Fruit fly (Drosophila melanogaster): ENCODE results near the gene T48.

Gene T48

dm6 chr3R:26890499-26890898 lies 9.0 kb downstream of the T48 start:
- no peak for TF ChIP-seq CG9705 (GFP tag; optimal IDR thresholded peaks at IDR 0.05)
- no peak for TF ChIP-seq Vsx2 (GFP tag; optimal IDR thresholded peaks at IDR 0.05; ENCODE audit: partially characterized antibody)
- TF ChIP-seq lola (GFP tag; optimal IDR thresholded peaks at IDR 0.05), result no peak
- TF ChIP-seq CG32264 (GFP tag; optimal IDR thresholded peaks at IDR 0.05), result no peak
- no peak for TF ChIP-seq ey (GFP tag; optimal IDR thresholded peaks at IDR 0.05)
- no peak for TF ChIP-seq br (GFP tag; optimal IDR thresholded peaks at IDR 0.05)
- no peak for TF ChIP-seq tai (GFP tag; optimal IDR thresholded peaks at IDR 0.05)
- no peak for TF ChIP-seq Abd-B (GFP tag; optimal IDR thresholded peaks at IDR 0.05)
- no peak for TF ChIP-seq Dif (GFP tag; optimal IDR thresholded peaks at IDR 0.05; ENCODE audit: partially characterized antibody)
- TF ChIP-seq brk (GFP tag; optimal IDR thresholded peaks at IDR 0.05), result no peak
- no peak for TF ChIP-seq psq (GFP tag; optimal IDR thresholded peaks at IDR 0.05)
- TF ChIP-seq sage (GFP tag; optimal IDR thresholded peaks at IDR 0.05), result no peak
- no peak for TF ChIP-seq GATAd (GFP tag; optimal IDR thresholded peaks at IDR 0.05)
- no peak for TF ChIP-seq woc (GFP tag; optimal IDR thresholded peaks at IDR 0.05)
- TF ChIP-seq dsf (GFP tag; optimal IDR thresholded peaks at IDR 0.05; ENCODE audit: borderline replicate concordance), result no peak
- no peak for TF ChIP-seq foxo (GFP tag; optimal IDR thresholded peaks at IDR 0.05)
- no peak for TF ChIP-seq HLH106 (tag; optimal IDR thresholded peaks at IDR 0.05)

dm6 chr3R:26892764-26893163 lies 11.2 kb downstream of the T48 start:
- TF ChIP-seq dsf (GFP tag; optimal IDR thresholded peaks at IDR 0.05; ENCODE audit: borderline replicate concordance), result no peak
- TF ChIP-seq OdsH (GFP tag; optimal IDR thresholded peaks at IDR 0.05), result peak; percentile 36
- peak; percentile 27 for TF ChIP-seq woc (GFP tag; optimal IDR thresholded peaks at IDR 0.05)
- TF ChIP-seq CG32264 (GFP tag; optimal IDR thresholded peaks at IDR 0.05), result no peak
- peak; percentile 52 for TF ChIP-seq br (GFP tag; optimal IDR thresholded peaks at IDR 0.05)
- TF ChIP-seq rgr (GFP tag; optimal IDR thresholded peaks at IDR 0.05), result peak; percentile 26
- TF ChIP-seq psq (GFP tag; optimal IDR thresholded peaks at IDR 0.05), result peak; percentile 27
- TF ChIP-seq ey (GFP tag; optimal IDR thresholded peaks at IDR 0.05), result peak; percentile 59
- no peak for TF ChIP-seq Myc (optimal IDR thresholded peaks at IDR 0.05)
- no peak for TF ChIP-seq Abd-B (GFP tag; optimal IDR thresholded peaks at IDR 0.05)
- no peak for TF ChIP-seq Mio (GFP tag; optimal IDR thresholded peaks at IDR 0.05)
- peak; percentile 7 for TF ChIP-seq fru (GFP tag; optimal IDR thresholded peaks at IDR 0.05)
- TF ChIP-seq Hnf4 (GFP tag; optimal IDR thresholded peaks at IDR 0.05), result peak; percentile 33
- TF ChIP-seq dmrt93B (GFP tag; optimal IDR thresholded peaks at IDR 0.05), result no peak
- no peak for TF ChIP-seq Jra (GFP tag; optimal IDR thresholded peaks at IDR 0.05)
- TF ChIP-seq foxo (GFP tag; optimal IDR thresholded peaks at IDR 0.05), result peak in 1 of 2 experiments; percentile 51

- no peak for TF ChIP-seq Jra (GFP tag; optimal IDR thresholded peaks at IDR 0.05)
- TF ChIP-seq br (GFP tag; optimal IDR thresholded peaks at IDR 0.05), result peak; percentile 29
- TF ChIP-seq woc (GFP tag; optimal IDR thresholded peaks at IDR 0.05), result peak; percentile 22
- TF ChIP-seq Vsx2 (GFP tag; optimal IDR thresholded peaks at IDR 0.05; ENCODE audit: partially characterized antibody), result no peak
- TF ChIP-seq HLH106 (tag; optimal IDR thresholded peaks at IDR 0.05), result peak; percentile 13
- no peak for TF ChIP-seq jim (GFP tag; optimal IDR thresholded peaks at IDR 0.05)
- no peak for TF ChIP-seq Dif (GFP tag; optimal IDR thresholded peaks at IDR 0.05; ENCODE audit: partially characterized antibody)
- TF ChIP-seq Hr83 (GFP tag; optimal IDR thresholded peaks at IDR 0.05; ENCODE audit: poor library complexity, severe bottlenecking), result no peak
- TF ChIP-seq Sp1 (GFP tag; optimal IDR thresholded peaks at IDR 0.05), result peak; percentile 10
- TF ChIP-seq psq (GFP tag; optimal IDR thresholded peaks at IDR 0.05), result peak; percentile 34
- TF ChIP-seq fru (GFP tag; optimal IDR thresholded peaks at IDR 0.05), result peak; percentile 41
- TF ChIP-seq Hr78 (GFP tag; optimal IDR thresholded peaks at IDR 0.05), result no peak
- peak; percentile 43 for TF ChIP-seq ey (GFP tag; optimal IDR thresholded peaks at IDR 0.05)
- TF ChIP-seq foxo (GFP tag; optimal IDR thresholded peaks at IDR 0.05), result peak in 1 of 2 experiments; percentile 47
- TF ChIP-seq OdsH (GFP tag; optimal IDR thresholded peaks at IDR 0.05), result peak; percentile 36
- TF ChIP-seq rgr (GFP tag; optimal IDR thresholded peaks at IDR 0.05), result peak; percentile 29
Observed at dm6 chr3R:26893621-26894316, 12.2 kb downstream of the T48 start.

- TF ChIP-seq CG32264 (GFP tag; optimal IDR thresholded peaks at IDR 0.05), result no peak
- TF ChIP-seq Hr78 (GFP tag; optimal IDR thresholded peaks at IDR 0.05), result no peak
- TF ChIP-seq Sp1 (GFP tag; optimal IDR thresholded peaks at IDR 0.05), result no peak
- TF ChIP-seq Hnf4 (GFP tag; optimal IDR thresholded peaks at IDR 0.05), result no peak
- no peak for TF ChIP-seq GATAd (GFP tag; optimal IDR thresholded peaks at IDR 0.05)
- no peak for TF ChIP-seq CG9705 (GFP tag; optimal IDR thresholded peaks at IDR 0.05)
- no peak for TF ChIP-seq lola (GFP tag; optimal IDR thresholded peaks at IDR 0.05)
- TF ChIP-seq rgr (GFP tag; optimal IDR thresholded peaks at IDR 0.05), result no peak
- no peak for TF ChIP-seq Rel (GFP tag; optimal IDR thresholded peaks at IDR 0.05)
- no peak for TF ChIP-seq Rel (tag; optimal IDR thresholded peaks at IDR 0.05)
- TF ChIP-seq Jra (GFP tag; optimal IDR thresholded peaks at IDR 0.05), result no peak
Observed at dm6 chr3R:26896260-26896659, 14.7 kb downstream of the T48 start.

Measured in whole organism, wandering third instar larva.